Worm (Caenorhabditis elegans) whole organism, L4 larva: ENCODE results near the gene cwf-19L2.

ENCODE experiments used
- F49E8.2 ChIP-seq: sonication (generic microtip); optimal IDR thresholded peaks from 2 replicates; lab custom pipeline; 2016; ENCODE audit warnings: missing compliant biosample characterization, mild to moderate bottlenecking, missing genetic modification characterization, borderline replicate concordance
- T20F7.1 ChIP-seq: fragments of 200-800 bp; sonication (Bioruptor generic); optimal IDR thresholded peaks from 2 replicates; lab custom pipeline; 2018; ENCODE audit warnings: mild to moderate bottlenecking, missing genetic modification characterization, missing compliant biosample characterization
- Y48G9A.11 ChIP-seq: fragments of 200-800 bp; sonication (Bioruptor generic); IDR thresholded peaks from 2 replicates; pipeline ENCODE4 v1.3.6; 2022; ENCODE audit warnings: missing genetic modification reagents, missing genetic modification characterization, missing compliant biosample characterization
- Y75B8A.6 ChIP-seq: fragments of 200-800 bp; sonication (Bioruptor generic); IDR thresholded peaks from 2 replicates; pipeline ENCODE4 v1.3.6; 2022; ENCODE audit warnings: missing genetic modification reagents, missing genetic modification characterization, missing compliant biosample characterization
- ZK546.5 ChIP-seq, 2 experiments: sonication (generic microtip); optimal IDR thresholded peaks; 2 replicates each; lab custom pipeline; 2017; ENCODE audit warnings: missing biosample characterization in 2 of 2, missing genetic modification characterization in 2 of 2
- aha-1 ChIP-seq: fragments of 150-350 bp; peaks from one replicate; lab custom pipeline; 2014; ENCODE audit warnings: missing biosample characterization, missing genetic modification characterization
- aly-2 ChIP-seq: sonication (generic microtip); optimal IDR thresholded peaks from 2 replicates; lab custom pipeline; 2018; ENCODE audit warnings: missing biosample characterization, missing genetic modification characterization
- ama-1 ChIP-seq: fragments of 150-350 bp; optimal IDR thresholded peaks from 2 replicates; lab custom pipeline; 2014; ENCODE audit warnings: inconsistent platforms, mixed read lengths
- arid-1 ChIP-seq: fragments of 200-800 bp; sonication (Bioruptor generic); conservative IDR thresholded peaks from 2 replicates; pipeline ENCODE4 v1.3.6; 2022; ENCODE audit warnings: missing genetic modification reagents, missing genetic modification characterization, missing compliant biosample characterization
- attf-4 ChIP-seq: sonication (generic microtip); optimal IDR thresholded peaks from 3 replicates; lab custom pipeline; 2017; ENCODE audit warnings: missing biosample characterization, missing genetic modification characterization
- ceh-28 ChIP-seq: fragments of 150-350 bp; optimal IDR thresholded peaks from 2 replicates; lab custom pipeline; 2014; ENCODE audit warnings: missing biosample characterization, missing genetic modification reagents, missing genetic modification characterization
- ctbp-1 ChIP-seq: fragments of 200-800 bp; sonication (Bioruptor generic); IDR thresholded peaks from 2 replicates; pipeline ENCODE4 v1.3.6; 2022; ENCODE audit warnings: missing genetic modification reagents, missing genetic modification characterization, missing compliant biosample characterization
- daf-16 ChIP-seq, 3 experiments: sonication (generic microtip); optimal IDR thresholded peaks; 2 replicates each; lab custom pipeline; 2016 to 2017; ENCODE audit warnings: missing genetic modification characterization in 3 of 3, missing genetic modification reagents in 3 of 3, mild to moderate bottlenecking in 2 of 3, missing compliant biosample characterization in 2 of 3, missing biosample characterization in 1 of 3, moderate library complexity in 1 of 3
- daf-19 ChIP-seq: fragments of 200-800 bp; sonication (Bioruptor generic); conservative IDR thresholded peaks from 2 replicates; pipeline ENCODE4 v1.3.6; 2022; ENCODE audit warnings: missing genetic modification characterization, missing compliant biosample characterization
- dmd-9 ChIP-seq: fragments of 200-800 bp; sonication (Bioruptor generic); IDR thresholded peaks from 2 replicates; pipeline ENCODE4 v1.3.6; 2022; ENCODE audit warnings: missing genetic modification reagents, missing genetic modification characterization, missing compliant biosample characterization
- dpl-1 ChIP-seq: fragments of 150-350 bp; optimal IDR thresholded peaks from 2 replicates; lab custom pipeline; 2014; ENCODE audit warnings: missing biosample characterization, missing genetic modification reagents, missing genetic modification characterization
- dve-1 ChIP-seq: sonication (generic microtip); optimal IDR thresholded peaks from 2 replicates; lab custom pipeline; 2017; ENCODE audit warnings: antibody characterized with exemption, mild to moderate bottlenecking, missing genetic modification characterization, missing compliant biosample characterization; ENCODE audit not compliant: insufficient read depth
- hif-1 ChIP-seq, 2 experiments: sonication (generic microtip); optimal IDR thresholded peaks; 2 replicates each; lab custom pipeline; 2016 to 2017; ENCODE audit warnings: missing compliant biosample characterization in 2 of 2, missing genetic modification characterization in 2 of 2, missing genetic modification reagents in 2 of 2, missing genotype in 2 of 2, mild to moderate bottlenecking in 1 of 2
- hlh-11 ChIP-seq: fragments of 200-800 bp; sonication (Bioruptor generic); optimal IDR thresholded peaks from 2 replicates; lab custom pipeline; 2018; ENCODE audit warnings: mild to moderate bottlenecking, missing genetic modification characterization, missing compliant biosample characterization
- hlh-30 ChIP-seq: sonication (generic microtip); optimal IDR thresholded peaks from 2 replicates; lab custom pipeline; 2017; ENCODE audit warnings: antibody characterized with exemption, mild to moderate bottlenecking, missing genetic modification characterization, missing compliant biosample characterization; ENCODE audit not compliant: insufficient read depth
- lin-38 ChIP-seq: fragments of 200-800 bp; sonication (Bioruptor generic); IDR thresholded peaks from 2 replicates; pipeline ENCODE4 v1.3.6; 2022; ENCODE audit warnings: missing genetic modification reagents, missing genetic modification characterization, missing compliant biosample characterization
- lsy-2 ChIP-seq, 2 experiments: fragments of 150-350 bp in 1 of 2; sonication (generic microtip) in 1 of 2; optimal IDR thresholded peaks; 2 replicates each; lab custom pipeline; 2014 to 2017; ENCODE audit warnings: missing biosample characterization in 2 of 2, missing genetic modification characterization in 2 of 2
- madf-5 ChIP-seq, 2 experiments: fragments of 200-800 bp; sonication (Bioruptor generic); IDR thresholded peaks; 2 replicates each; pipeline ENCODE4 v1.3.6; 2022; ENCODE audit warnings: missing compliant biosample characterization in 2 of 2, missing genetic modification characterization in 2 of 2
- mdl-1 ChIP-seq, 2 experiments: fragments of 150-350 bp in 1 of 2; sonication (generic microtip) in 1 of 2; optimal IDR thresholded peaks; 2 replicates each; lab custom pipeline; 2014 to 2017; ENCODE audit warnings: missing biosample characterization in 2 of 2, missing genetic modification characterization in 2 of 2
- mdt-29 ChIP-seq: fragments of 200-800 bp; sonication (Bioruptor generic); IDR thresholded peaks from 2 replicates; pipeline ENCODE4 v1.3.6; 2022; ENCODE audit warnings: missing genetic modification reagents, missing genetic modification characterization, missing compliant biosample characterization
- mes-2 ChIP-seq: sonication (generic microtip); optimal IDR thresholded peaks from 2 replicates; lab custom pipeline; 2016; ENCODE audit warnings: missing genotype, mild to moderate bottlenecking, missing genetic modification characterization, missing compliant biosample characterization; ENCODE audit not compliant: poor library complexity, severe bottlenecking
- nhr-28 ChIP-seq: fragments of 150-350 bp; optimal IDR thresholded peaks from 2 replicates; lab custom pipeline; 2014; ENCODE audit warnings: missing biosample characterization, missing genetic modification characterization
- nhr-42 ChIP-seq: fragments of 200-800 bp; sonication (Bioruptor generic); IDR thresholded peaks from 2 replicates; pipeline ENCODE4 v1.3.6; 2022; ENCODE audit warnings: missing genetic modification characterization, missing compliant biosample characterization
- nhr-48 ChIP-seq: sonication (generic microtip); optimal IDR thresholded peaks from 2 replicates; lab custom pipeline; 2016; ENCODE audit warnings: mild to moderate bottlenecking, missing genetic modification characterization, missing compliant biosample characterization
- nhr-6 ChIP-seq: fragments of 150-350 bp; optimal IDR thresholded peaks from 2 replicates; lab custom pipeline; 2014; ENCODE audit warnings: missing biosample characterization, missing genetic modification characterization
- nhr-77 ChIP-seq: fragments of 150-350 bp; optimal IDR thresholded peaks from 2 replicates; lab custom pipeline; 2014; ENCODE audit warnings: missing biosample characterization, missing genetic modification characterization
- pha-4 ChIP-seq, 2 experiments: fragments of 150-350 bp in 1 of 2; fragments of 200-800 bp in 1 of 2; sonication (Bioruptor generic) in 1 of 2; IDR thresholded peaks in 1 of 2; optimal IDR thresholded peaks in 1 of 2; 2 replicates each; pipeline versions ENCODE4 v1.3.6 to Lab custom; 2014 to 2022; ENCODE audit warnings: missing genetic modification characterization in 2 of 2, missing genetic modification reagents in 2 of 2, missing biosample characterization in 1 of 2, missing compliant biosample characterization in 1 of 2
- saeg-2 ChIP-seq: fragments of 200-800 bp; sonication (Bioruptor generic); IDR thresholded peaks from 2 replicates; pipeline ENCODE4 v1.3.6; 2022; ENCODE audit warnings: missing genetic modification reagents, missing genetic modification characterization, missing compliant biosample characterization
- tag-97 ChIP-seq: fragments of 200-800 bp; sonication (Bioruptor generic); IDR thresholded peaks from 2 replicates; pipeline ENCODE4 v1.3.6; 2022; ENCODE audit warnings: missing genetic modification characterization, missing compliant biosample characterization
- unc-130 ChIP-seq: sonication (generic microtip); optimal IDR thresholded peaks from 2 replicates; lab custom pipeline; 2016; ENCODE audit warnings: missing genetic modification reagents, missing genetic modification characterization, missing compliant biosample characterization
- unc-62 ChIP-seq, 3 experiments: fragments of 150-350 bp in 1 of 3; sonication (generic microtip); optimal IDR thresholded peaks in 2 of 3; peaks in 1 of 3; 1 replicate in 1 of 3; 2 replicates in 2 of 3; lab custom pipeline; 2014 to 2017; ENCODE audit warnings: missing biosample characterization in 3 of 3, missing genetic modification characterization in 3 of 3, missing genetic modification reagents in 3 of 3, missing genotype in 1 of 3
- zip-2 ChIP-seq: fragments of 150-350 bp; optimal IDR thresholded peaks from 2 replicates; lab custom pipeline; 2014; ENCODE audit warnings: missing biosample characterization, missing genetic modification characterization

cwf-19L2 gene

ce11 chrIII:7349075-7349474 is 55.6 kb downstream of the cwf-19L2 start, which contains the start of gene gos-28:
Gene gos-28, minus strand, starts transcription at chrIII:7349175.
- TF ChIP-seq tag-97 (GFP tag; lab: Robert Waterston, UW), result no peak
- no peak for TF ChIP-seq attf-4 (tag; lab: Kevin White, UChicago)
- no peak for TF ChIP-seq aha-1 (tag; lab: Kevin White, UChicago)
- TF ChIP-seq ama-1 (lab: Kevin White, UChicago), result peak; percentile 16

- TF ChIP-seq dmd-9 (GFP tag; lab: Robert Waterston, UW) (no peak), aha-1 (tag; lab: Kevin White, UChicago) (peak; percentile 81), dve-1 (tag; lab: Kevin White, UChicago) (peak; percentile 35)
These were observed 60.4 kb downstream of the cwf-19L2 start, which contains the start of gene F08F8.9 for ce11 chrIII:7353871-7354270. Gene F08F8.9, minus strand, starts transcription at chrIII:7353971.

ce11 chrIII:7357356-7357755 is 63.9 kb downstream of the cwf-19L2 start, which contains the start of gene F08F8.10:
Gene F08F8.10, minus strand, starts transcription at chrIII:7357393.
- TF ChIP-seq mdl-1 (tag; optimal IDR thresholded peaks at IDR 0.05; lab: Kevin White, UChicago) (peak in 1 of 2 experiments; percentile 14), aly-2 (tag; lab: Kevin White, UChicago) (no peak), lin-38 (peak; percentile 56), unc-130 (no peak), arid-1 (GFP tag; lab: Robert Waterston, UW) (no peak), nhr-6 (tag; lab: Kevin White, UChicago) (peak; percentile 28), daf-16 (GFP tag; optimal IDR thresholded peaks at IDR 0.05; lab: Kevin White, UChicago) (no peak), daf-16 (tag; optimal IDR thresholded peaks at IDR 0.05; lab: Kevin White, UChicago) (peak; percentile 19), nhr-42 (GFP tag; lab: Robert Waterston, UW) (no peak), hlh-11 (peak; percentile 4), dve-1 (tag; lab: Kevin White, UChicago) (peak; percentile 25), nhr-48 (tag; lab: Kevin White, UChicago) (no peak), nhr-77 (tag; lab: Kevin White, UChicago) (no peak), F49E8.2 (tag; lab: Kevin White, UChicago) (no peak), Y48G9A.11 (GFP tag; lab: Robert Waterston, UW) (no peak), daf-19 (GFP tag; lab: Robert Waterston, UW) (0 out of 2 replicates have a peak, but pooled peaks have one; percentile 38), pha-4 (GFP tag; IDR thresholded peaks at IDR 0.05; lab: Robert Waterston, UW) (no peak), pha-4 (tag; optimal IDR thresholded peaks at IDR 0.05; lab: Kevin White, UChicago) (no peak), Y75B8A.6 (GFP tag; lab: Robert Waterston, UW) (no peak), ctbp-1 (GFP tag; lab: Robert Waterston, UW) (0 out of 2 replicates have a peak, but pooled peaks have one; percentile 15), ceh-28 (tag; lab: Kevin White, UChicago) (no peak), hlh-30 (peak; percentile 91), dpl-1 (GFP tag; lab: Kevin White, UChicago) (peak; percentile 62), hif-1 (tag; optimal IDR thresholded peaks at IDR 0.05; lab: Kevin White, UChicago) (peak in 1 of 2 experiments; percentile 11), madf-5 (GFP tag; IDR thresholded peaks at IDR 0.05; lab: Robert Waterston, UW) (no peak), nhr-28 (tag; lab: Kevin White, UChicago) (peak; percentile 31), unc-62 (GFP tag; optimal IDR thresholded peaks at IDR 0.05 in 1 of 2; lab: Kevin White, UChicago) (peak in 1 of 2 experiments; percentile 81), unc-62 (tag; optimal IDR thresholded peaks at IDR 0.05; lab: Kevin White, UChicago) (no peak), T20F7.1 (peak; percentile 54), mdt-29 (GFP tag; lab: Robert Waterston, UW) (no peak), saeg-2 (GFP tag; lab: Robert Waterston, UW) (no peak), ZK546.5 (tag; optimal IDR thresholded peaks at IDR 0.05; lab: Kevin White, UChicago) (no peak), lsy-2 (tag; optimal IDR thresholded peaks at IDR 0.05; lab: Kevin White, UChicago) (peak in 1 of 2 experiments; percentile 67), mes-2 (peak; percentile 71), zip-2 (tag; lab: Kevin White, UChicago) (no peak)
